Worm (Caenorhabditis elegans): ENCODE measurements around the gene idi-1.
A peak's percentile ranks its signal among the peaks of the same experiment; 100 is the strongest.

The idi-1 gene

DNA sequence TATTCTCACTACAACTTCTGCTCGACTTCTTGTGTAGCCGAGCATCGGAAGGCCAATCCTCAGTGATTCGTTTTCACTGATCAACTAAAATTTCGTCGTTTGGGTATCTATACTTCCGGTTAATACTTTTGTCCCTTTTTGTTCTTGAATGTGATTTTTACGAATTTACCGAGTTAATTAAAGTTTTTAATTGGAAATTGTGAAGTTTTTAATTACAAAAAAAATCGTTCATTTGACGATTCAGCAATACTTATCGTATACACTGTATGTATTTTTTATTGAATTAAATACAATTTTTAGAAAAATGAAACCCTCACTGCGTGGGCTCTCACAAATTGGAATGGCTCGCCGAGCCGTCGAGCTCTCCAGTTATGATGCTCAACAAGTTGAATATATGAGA lies at the start of gene idi-1:
Gene idi-1 (plus strand): TSS at position 301 of the 400 bp plus-strand sequence.
- TF ChIP-seq nhr-84 (tag; optimal IDR thresholded peaks at IDR 0.05) (no peak), xbp-1 (tag; optimal IDR thresholded peaks at IDR 0.05) (no peak), unc-62 (GFP tag; optimal IDR thresholded peaks at IDR 0.05) (no peak), zag-1 (tag; optimal IDR thresholded peaks at IDR 0.05) (no peak), jun-1 (tag; optimal IDR thresholded peaks at IDR 0.05) (no peak), efl-3 (GFP tag; optimal IDR thresholded peaks at IDR 0.05) (no peak)

DNA sequence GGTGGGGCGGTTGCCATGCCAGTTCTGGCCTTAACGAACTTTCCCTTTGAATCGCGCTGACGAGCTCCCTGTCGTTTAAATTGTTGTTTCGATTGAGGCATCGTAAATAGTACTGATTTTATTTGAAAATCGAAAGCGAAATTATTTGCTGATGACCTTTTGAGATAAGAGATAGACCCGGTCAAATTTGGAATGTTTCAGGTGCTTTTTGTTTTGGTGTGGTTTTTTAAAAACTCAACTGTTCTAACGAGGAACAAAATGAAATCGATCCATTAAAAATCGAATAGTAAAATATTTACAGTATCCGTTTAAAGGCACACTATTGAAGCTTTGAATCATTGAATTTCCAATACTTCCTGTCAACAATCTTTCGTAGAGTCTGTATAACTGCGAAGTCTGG lies 48.7 kb upstream of the idi-1 start, which contains the start of gene K12H4.6:
Gene K12H4.6 (minus strand): TSS at position 101 of the 400 bp plus-strand sequence.
- TF ChIP-seq swsn-7 (tag; optimal IDR thresholded peaks at IDR 0.05) (no peak), aly-2 (tag; optimal IDR thresholded peaks at IDR 0.05) (no peak), vab-15 (tag; optimal IDR thresholded peaks at IDR 0.05) (no peak), aha-1 (tag; optimal IDR thresholded peaks at IDR 0.05) (no peak), mef-2 (tag; optimal IDR thresholded peaks at IDR 0.05) (no peak), efl-1 (optimal IDR thresholded peaks at IDR 0.05) (no peak), efl-1 (GFP tag; optimal IDR thresholded peaks at IDR 0.05 in 1 of 2) (no peak), hlh-17 (GFP tag; optimal IDR thresholded peaks at IDR 0.05; ENCODE audit: borderline replicate concordance) (no peak), unc-30 (tag; optimal IDR thresholded peaks at IDR 0.05) (no peak), ama-1 (optimal IDR thresholded peaks at IDR 0.05) (no peak), fkh-8 (tag; optimal IDR thresholded peaks at IDR 0.05) (no peak)

DNA sequence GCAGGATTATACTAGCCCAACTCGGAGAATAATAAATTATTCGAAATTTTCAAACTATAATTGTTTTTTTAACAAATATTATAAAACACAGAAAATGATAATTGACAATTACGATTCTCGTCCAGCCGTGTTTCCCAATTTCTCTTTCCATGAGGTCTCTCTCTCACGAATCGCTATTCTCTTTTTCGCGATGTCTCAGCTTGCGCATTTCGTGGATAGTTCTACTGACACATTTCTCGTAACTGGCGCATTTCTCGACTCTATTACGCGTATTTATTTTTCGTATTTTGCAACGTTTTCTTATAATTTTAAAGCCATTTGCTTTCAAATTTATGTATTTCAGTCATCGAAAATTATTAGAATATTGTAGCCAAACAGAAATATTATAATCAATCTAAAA lies 47.7 kb upstream of the idi-1 start:
- no peak for TF ChIP-seq sptf-1 (tag; optimal IDR thresholded peaks at IDR 0.05)
- TF ChIP-seq egl-13 (tag; optimal IDR thresholded peaks at IDR 0.05): peak; percentile 86
- peak; percentile 97 for TF ChIP-seq pax-3 (tag; optimal IDR thresholded peaks at IDR 0.05)
- peak; percentile 99 for TF ChIP-seq vab-15 (tag; optimal IDR thresholded peaks at IDR 0.05)
- peak; percentile 69 for TF ChIP-seq mef-2 (tag; optimal IDR thresholded peaks at IDR 0.05)
- no peak for TF ChIP-seq ama-1 (optimal IDR thresholded peaks at IDR 0.05)
- no peak for TF ChIP-seq C34B4.2 (tag; optimal IDR thresholded peaks at IDR 0.05)
- TF ChIP-seq irx-1 (tag; optimal IDR thresholded peaks at IDR 0.05): peak; percentile 69
- peak; percentile 98 for TF ChIP-seq unc-130 (tag; optimal IDR thresholded peaks at IDR 0.05)
- peak; percentile 86 for TF ChIP-seq unc-98 (GFP tag; IDR thresholded peaks at IDR 0.05)
- TF ChIP-seq lin-15B (tag; optimal IDR thresholded peaks at IDR 0.05): peak; percentile 98
- TF ChIP-seq mab-9 (GFP tag; IDR thresholded peaks at IDR 0.05): peak; percentile 86
- peak; percentile 99 for TF ChIP-seq snu-23 (GFP tag; optimal IDR thresholded peaks at IDR 0.05)
- no peak for TF ChIP-seq ets-5 (GFP tag; IDR thresholded peaks at IDR 0.05)
- TF ChIP-seq aha-1 (tag; optimal IDR thresholded peaks at IDR 0.05): peak; percentile 54
- TF ChIP-seq ces-1 (GFP tag; optimal IDR thresholded peaks at IDR 0.05): peak; percentile 92
- TF ChIP-seq lin-35 (GFP tag; optimal IDR thresholded peaks at IDR 0.05): peak; percentile 93 to 97
- TF ChIP-seq nhr-237 (tag; optimal IDR thresholded peaks at IDR 0.05): peak; percentile 96
- peak; percentile 87 for TF ChIP-seq ztf-4 (tag; optimal IDR thresholded peaks at IDR 0.05)
- TF ChIP-seq dpl-1 (GFP tag; optimal IDR thresholded peaks at IDR 0.05): peak; percentile 92 to 93 (median 92)
- peak; percentile 83 to 97 for TF ChIP-seq egl-27 (tag; optimal IDR thresholded peaks at IDR 0.05)
- TF ChIP-seq unc-86 (tag; optimal IDR thresholded peaks at IDR 0.05): peak; percentile 94
- TF ChIP-seq lin-13 (GFP tag; optimal IDR thresholded peaks at IDR 0.05): peak; percentile 98
- peak; percentile 96 for TF ChIP-seq isw-1 (GFP tag; IDR thresholded peaks at IDR 0.05)
- peak; percentile 98 for TF ChIP-seq nhr-71 (tag; optimal IDR thresholded peaks at IDR 0.05)
- TF ChIP-seq hpl-2 (GFP tag; optimal IDR thresholded peaks at IDR 0.05): peak; percentile 96
- peak; percentile 31 for TF ChIP-seq Y116A8C.19 (tag; optimal IDR thresholded peaks at IDR 0.05; ENCODE audit: borderline replicate concordance)
- TF ChIP-seq nhr-77 (tag; optimal IDR thresholded peaks at IDR 0.05): peak; percentile 99
- peak; percentile 80 for TF ChIP-seq nhr-11 (tag; optimal IDR thresholded peaks at IDR 0.05)
- TF ChIP-seq unc-30 (tag; optimal IDR thresholded peaks at IDR 0.05): no peak
- TF ChIP-seq ceh-63 (GFP tag; optimal IDR thresholded peaks at IDR 0.05): peak; percentile 95
- TF ChIP-seq fkh-10 (GFP tag; optimal IDR thresholded peaks at IDR 0.05): peak; percentile 99
- peak; percentile 87 for TF ChIP-seq blmp-1 (tag; optimal IDR thresholded peaks at IDR 0.05)
- TF ChIP-seq alr-1 (tag; optimal IDR thresholded peaks at IDR 0.05; ENCODE audit: borderline replicate concordance): no peak
- TF ChIP-seq sox-4 (tag; optimal IDR thresholded peaks at IDR 0.05): peak; percentile 85
- peak; percentile 96 for TF ChIP-seq nhr-90 (tag; optimal IDR thresholded peaks at IDR 0.05; ENCODE audit: poor library complexity)
- TF ChIP-seq ceh-8 (GFP tag; optimal IDR thresholded peaks at IDR 0.05): peak; percentile 80
- peak; percentile 99 for TF ChIP-seq ceh-82 (tag; optimal IDR thresholded peaks at IDR 0.05)

Measured in whole organism, L1 larva.